Worm (Caenorhabditis elegans): Measurements from ENCODE around the gene T14G8.3.

T14G8.3 gene

ce11 chrX:12846043-12846442 lies 15.0 kb upstream of the T14G8.3 start, which contains the start of gene C52G5.3:
Gene C52G5.3 (minus strand): TSS chrX:12846143.
- TF ChIP-seq egl-18 (GFP tag; IDR thresholded peaks at IDR 0.05) (no peak), fkh-3 (tag; optimal IDR thresholded peaks at IDR 0.05) (no peak), cebp-2 (GFP tag; IDR thresholded peaks at IDR 0.05) (no peak), snpc-4 (GFP tag; optimal IDR thresholded peaks at IDR 0.05) (no peak), snpc-4 (tag; optimal IDR thresholded peaks at IDR 0.05) (no peak), hlh-26 (GFP tag; conservative IDR thresholded peaks at IDR 0.05) (no peak), atf-7 (tag; optimal IDR thresholded peaks at IDR 0.05) (no peak), K11D2.4 (GFP tag; IDR thresholded peaks at IDR 0.05) (no peak), tbx-9 (tag; optimal IDR thresholded peaks at IDR 0.05; ENCODE audit: borderline replicate concordance) (no peak), dpff-1 (tag; optimal IDR thresholded peaks at IDR 0.05) (no peak), Y53G8AR.9 (GFP tag; conservative IDR thresholded peaks at IDR 0.05) (no peak), akir-1 (GFP tag; optimal IDR thresholded peaks at IDR 0.05) (no peak), B0035.1 (tag; optimal IDR thresholded peaks at IDR 0.05) (no peak), sea-2 (GFP tag; IDR thresholded peaks at IDR 0.05) (no peak), B0019.2 (GFP tag; conservative IDR thresholded peaks at IDR 0.05) (no peak), nhr-80 (tag; optimal IDR thresholded peaks at IDR 0.05) (no peak), rcor-1 (GFP tag; IDR thresholded peaks at IDR 0.05) (no peak), F10E7.11 (tag; optimal IDR thresholded peaks at IDR 0.05) (no peak), ekl-4 (GFP tag; IDR thresholded peaks at IDR 0.05) (no peak), C17E4.6 (GFP tag; IDR thresholded peaks at IDR 0.05) (no peak)

- TF ChIP-seq atf-7 (tag; optimal IDR thresholded peaks at IDR 0.05): no peak
- peak; percentile 41; the same call in 1 of the 2 replicates for TF ChIP-seq mcd-1 (GFP tag; IDR thresholded peaks at IDR 0.05)
- TF ChIP-seq him-1 (tag; optimal IDR thresholded peaks at IDR 0.05): no peak
- no peak for TF ChIP-seq hmg-1.2 (GFP tag; IDR thresholded peaks at IDR 0.05)
- no peak for TF ChIP-seq ceh-79 (tag; optimal IDR thresholded peaks at IDR 0.05)
- no peak for TF ChIP-seq C06A6.2 (GFP tag; conservative IDR thresholded peaks at IDR 0.05)
- TF ChIP-seq Y79H2A.3 (GFP tag; conservative IDR thresholded peaks at IDR 0.05): no peak
- no peak for TF ChIP-seq rcor-1 (GFP tag; IDR thresholded peaks at IDR 0.05)
- no peak for TF ChIP-seq Y67H2A.10 (GFP tag; conservative IDR thresholded peaks at IDR 0.05)
Measured at ce11 chrX:12852575-12852974, 8.5 kb upstream of the T14G8.3 start, which contains the start of gene chd-3. Gene chd-3 (minus strand): TSS chrX:12852601.

- TF ChIP-seq F33H1.4 (GFP tag; IDR thresholded peaks at IDR 0.05) (no peak), nhr-80 (tag; optimal IDR thresholded peaks at IDR 0.05) (peak; percentile 37), nfya-1 (tag; optimal IDR thresholded peaks at IDR 0.05; ENCODE audit: borderline replicate concordance, insufficient read depth) (no peak)
Measured at ce11 chrX:12853079-12853478, 8.0 kb upstream of the T14G8.3 start.

ce11 chrX:12854135-12854534 lies 6.9 kb upstream of the T14G8.3 start:
- no peak for TF ChIP-seq fkh-3 (tag; optimal IDR thresholded peaks at IDR 0.05)
- no peak for TF ChIP-seq sdz-38 (tag; optimal IDR thresholded peaks at IDR 0.05)
- TF ChIP-seq sptf-2 (GFP tag; optimal IDR thresholded peaks at IDR 0.05): no peak
- no peak for TF ChIP-seq hlh-12 (tag; optimal IDR thresholded peaks at IDR 0.05)
- no peak for TF ChIP-seq B0019.2 (GFP tag; conservative IDR thresholded peaks at IDR 0.05)
- TF ChIP-seq dpl-1 (GFP tag; optimal IDR thresholded peaks at IDR 0.05): no peak
- TF ChIP-seq ztf-18 (tag; optimal IDR thresholded peaks at IDR 0.05): no peak
- TF ChIP-seq ztf-25 (GFP tag; IDR thresholded peaks at IDR 0.05): no peak
- no peak for TF ChIP-seq cebp-1 (GFP tag; IDR thresholded peaks at IDR 0.05)
- no peak for TF ChIP-seq cebp-1 (tag; optimal IDR thresholded peaks at IDR 0.05)
- no peak for TF ChIP-seq aptf-2 (GFP tag; conservative IDR thresholded peaks at IDR 0.05)
- TF ChIP-seq bed-1 (GFP tag; IDR thresholded peaks at IDR 0.05): no peak
- TF ChIP-seq atf-7 (tag; optimal IDR thresholded peaks at IDR 0.05): no peak
- no peak for TF ChIP-seq attf-6 (GFP tag; IDR thresholded peaks at IDR 0.05)
- TF ChIP-seq lin-26 (GFP tag; IDR thresholded peaks at IDR 0.05): no peak
- no peak for TF ChIP-seq F23B12.7 (tag; optimal IDR thresholded peaks at IDR 0.05; ENCODE audit: insufficient read depth)
- TF ChIP-seq mxl-1 (tag; optimal IDR thresholded peaks at IDR 0.05): no peak
- no peak for TF ChIP-seq pha-4 (tag; optimal IDR thresholded peaks at IDR 0.05)
- no peak for TF ChIP-seq attf-5 (GFP tag; optimal IDR thresholded peaks at IDR 0.05)
